Fruit fly (Drosophila melanogaster) whole organism, embryonic: ENCODE measurements around the gene Clbn.
A peak's percentile ranks its signal among the peaks of the same experiment; 100 is the strongest.

ENCODE experiments used
- Bgb ChIP-seq: fragments of 200-800 bp; sonication (Bioruptor generic); IDR thresholded peaks from 2 replicates; pipeline ENCODE4 v1.3.6; 2022; ENCODE audit warnings: missing biosample characterization, missing genetic modification characterization; ENCODE audit not compliant: partially characterized antibody
- CG10366 ChIP-seq: fragments of 200-800 bp; sonication (Bioruptor generic); IDR thresholded peaks from 2 replicates; pipeline ENCODE4 v1.3.6; 2022; ENCODE audit warnings: missing biosample characterization, missing genetic modification characterization
- CG11723 ChIP-seq: fragments of 200-800 bp; sonication (Bioruptor generic); optimal IDR thresholded peaks from 2 replicates; lab custom pipeline; 2017; ENCODE audit warnings: missing biosample characterization, mild to moderate bottlenecking, missing genetic modification characterization
- CG12236 ChIP-seq: fragments of 200-800 bp; sonication (Bioruptor generic); optimal IDR thresholded peaks from 2 replicates; lab custom pipeline; 2016; ENCODE audit warnings: missing biosample characterization, missing genetic modification characterization
- CG12391 ChIP-seq: fragments of 200-800 bp; sonication (Bioruptor generic); optimal IDR thresholded peaks from 3 replicates; lab custom pipeline; 2018; ENCODE audit warnings: missing biosample characterization, mild to moderate bottlenecking, missing genetic modification characterization, moderate library complexity
- CG14050 ChIP-seq: fragments of 200-800 bp; sonication (Bioruptor generic); IDR thresholded peaks from 3 replicates; pipeline ENCODE4 v1.3.6; 2022; ENCODE audit warnings: missing biosample characterization, missing genetic modification characterization
- CG17912 ChIP-seq: fragments of 200-800 bp; sonication (Bioruptor generic); optimal IDR thresholded peaks from 2 replicates; lab custom pipeline; 2018; ENCODE audit warnings: missing biosample characterization, mild to moderate bottlenecking, missing genetic modification characterization
- CG1832 ChIP-seq: fragments of 200-800 bp; sonication (Bioruptor generic); optimal IDR thresholded peaks from 2 replicates; lab custom pipeline; 2017; ENCODE audit warnings: missing biosample characterization, mild to moderate bottlenecking, missing genetic modification characterization, inconsistent platforms
- CG30020 ChIP-seq: fragments of 200-800 bp; optimal IDR thresholded peaks from 2 replicates; lab custom pipeline; 2019; ENCODE audit warnings: missing biosample characterization, mild to moderate bottlenecking, missing genetic modification characterization, moderate library complexity
- CG3407 ChIP-seq: fragments of 200-800 bp; sonication (Bioruptor generic); optimal IDR thresholded peaks from 2 replicates; lab custom pipeline; 2018; ENCODE audit warnings: missing biosample characterization, mild to moderate bottlenecking, missing genetic modification characterization
- CG34224 ChIP-seq: fragments of 200-800 bp; sonication (Bioruptor generic); IDR thresholded peaks from 3 replicates; pipeline ENCODE4 v1.3.6; 2022; ENCODE audit warnings: missing biosample characterization, missing genetic modification characterization; ENCODE audit not compliant: partially characterized antibody
- CG7786 ChIP-seq: fragments of 200-800 bp; sonication (Bioruptor generic); optimal IDR thresholded peaks from 2 replicates; lab custom pipeline; 2016; ENCODE audit warnings: missing biosample characterization, missing genetic modification characterization
- CG8089 ChIP-seq: fragments of 200-800 bp; sonication (Bioruptor generic); optimal IDR thresholded peaks from 3 replicates; lab custom pipeline; 2016; ENCODE audit warnings: missing biosample characterization, missing genetic modification characterization
- CG8765 ChIP-seq: fragments of 200-800 bp; sonication (Bioruptor generic); IDR thresholded peaks from 2 replicates; pipeline ENCODE4 v1.3.6; 2022; ENCODE audit warnings: missing biosample characterization, missing genetic modification characterization
- CG9437 ChIP-seq: fragments of 200-800 bp; sonication (Bioruptor generic); optimal IDR thresholded peaks from 2 replicates; lab custom pipeline; 2018; ENCODE audit warnings: missing biosample characterization, mild to moderate bottlenecking, missing genetic modification characterization
- CG9609 ChIP-seq: fragments of 200-800 bp; sonication (Bioruptor generic); optimal IDR thresholded peaks from 3 replicates; lab custom pipeline; 2016; ENCODE audit warnings: missing biosample characterization, missing genetic modification characterization
- Camta ChIP-seq: fragments of 200-800 bp; sonication (Bioruptor generic); optimal IDR thresholded peaks from 2 replicates; lab custom pipeline; 2016; ENCODE audit warnings: missing biosample characterization, missing genetic modification characterization
- D19B ChIP-seq: fragments of 200-800 bp; sonication (Bioruptor generic); optimal IDR thresholded peaks from 2 replicates; lab custom pipeline; 2017; ENCODE audit warnings: missing biosample characterization, mild to moderate bottlenecking, missing genetic modification characterization
- Elba2 ChIP-seq: fragments of 200-800 bp; sonication (Bioruptor generic); optimal IDR thresholded peaks from 3 replicates; lab custom pipeline; 2016; ENCODE audit warnings: missing biosample characterization, missing genetic modification characterization
- Kr ChIP-seq: fragments of 200-800 bp; sonication (Bioruptor generic); optimal IDR thresholded peaks from 2 replicates; lab custom pipeline; 2017; ENCODE audit warnings: missing biosample characterization, mild to moderate bottlenecking, missing genetic modification characterization
- Lhr ChIP-seq: fragments of 200-800 bp; sonication (Bioruptor generic); optimal IDR thresholded peaks from 3 replicates; lab custom pipeline; 2017; ENCODE audit warnings: mild to moderate bottlenecking, missing biosample characterization, missing genetic modification reagents, missing genetic modification characterization
- NK7.1 ChIP-seq: fragments of 200-800 bp; sonication (Bioruptor generic); optimal IDR thresholded peaks from 3 replicates; lab custom pipeline; 2016; ENCODE audit warnings: missing biosample characterization, missing genetic modification characterization
- Pdp1 ChIP-seq, 2 experiments: fragments of 200-800 bp; sonication (Bioruptor generic); optimal IDR thresholded peaks; 3 replicates each; lab custom pipeline; 2016; ENCODE audit warnings: missing biosample characterization in 2 of 2, missing genetic modification characterization in 2 of 2, mild to moderate bottlenecking in 1 of 2, moderate library complexity in 1 of 2
- amos ChIP-seq: fragments of 200-800 bp; sonication (Bioruptor generic); IDR thresholded peaks from 2 replicates; pipeline ENCODE4 v1.3.6; 2022; ENCODE audit warnings: missing biosample characterization, missing genetic modification characterization; ENCODE audit not compliant: partially characterized antibody
- bbx ChIP-seq: fragments of 200-800 bp; sonication (Bioruptor generic); IDR thresholded peaks from 2 replicates; pipeline ENCODE4 v1.3.6; 2022; ENCODE audit warnings: missing biosample characterization, missing genetic modification characterization; ENCODE audit not compliant: partially characterized antibody
- bigmax ChIP-seq: fragments of 200-800 bp; sonication (Bioruptor generic); optimal IDR thresholded peaks from 2 replicates; lab custom pipeline; 2018; ENCODE audit warnings: missing biosample characterization, mild to moderate bottlenecking, missing genetic modification characterization
- cad ChIP-seq: fragments of >200 bp; optimal IDR thresholded peaks from 2 replicates; lab custom pipeline; 2017; ENCODE audit warnings: missing biosample characterization, missing genetic modification characterization
- cas ChIP-seq: fragments of 200-800 bp; sonication (Bioruptor generic); IDR thresholded peaks from 2 replicates; pipeline ENCODE4 v1.3.6; 2022; ENCODE audit warnings: missing biosample characterization, missing genetic modification characterization
- chn ChIP-seq: fragments of 200-800 bp; sonication (Bioruptor generic); optimal IDR thresholded peaks from 2 replicates; lab custom pipeline; 2016; ENCODE audit warnings: missing biosample characterization, missing genetic modification characterization
- danr ChIP-seq: fragments of 200-800 bp; sonication (Bioruptor generic); IDR thresholded peaks from 2 replicates; pipeline ENCODE4 v1.3.6; 2022; ENCODE audit warnings: missing biosample characterization, missing genetic modification characterization
- gsb-n ChIP-seq: fragments of 200-800 bp; sonication (Bioruptor generic); optimal IDR thresholded peaks from 3 replicates; lab custom pipeline; 2018; ENCODE audit warnings: missing biosample characterization, mild to moderate bottlenecking, missing genetic modification characterization
- jigr1 ChIP-seq: fragments of 200-800 bp; sonication (Bioruptor generic); IDR thresholded peaks from 3 replicates; pipeline ENCODE4 v1.3.6; 2022; ENCODE audit warnings: missing biosample characterization, missing genetic modification characterization
- lab ChIP-seq: fragments of 200-800 bp; sonication (Bioruptor generic); optimal IDR thresholded peaks from 3 replicates; lab custom pipeline; 2017; ENCODE audit warnings: missing biosample characterization, missing genetic modification characterization, mild to moderate bottlenecking, moderate library complexity, missing genetic modification reagents
- lov ChIP-seq, 2 experiments: fragments of 200-800 bp in 1 of 2; fragments of >200 bp in 1 of 2; sonication (Bioruptor generic) in 1 of 2; IDR thresholded peaks in 1 of 2; optimal IDR thresholded peaks in 1 of 2; 2 replicates in 1 of 2; 3 replicates in 1 of 2; pipeline versions ENCODE4 v1.3.6 to Lab custom; 2017 to 2022; ENCODE audit warnings: missing biosample characterization in 1 of 2, missing genetic modification characterization in 1 of 2
- pfk ChIP-seq: fragments of 200-800 bp; sonication (Bioruptor generic); optimal IDR thresholded peaks from 2 replicates; lab custom pipeline; 2018; ENCODE audit warnings: missing biosample characterization, mild to moderate bottlenecking, missing genetic modification characterization, moderate library complexity
- sens ChIP-seq: fragments of 200-800 bp; sonication (Bioruptor generic); peaks from one replicate; lab custom pipeline; 2016; ENCODE audit warnings: missing biosample characterization, missing genetic modification characterization
- sr ChIP-seq: fragments of 200-800 bp; sonication (Bioruptor generic); IDR thresholded peaks from 3 replicates; pipeline ENCODE4 v1.3.6; 2022; ENCODE audit warnings: missing biosample characterization, missing genetic modification characterization
- stwl ChIP-seq: fragments of 200-800 bp; sonication (Bioruptor generic); optimal IDR thresholded peaks from 3 replicates; lab custom pipeline; 2018; ENCODE audit warnings: missing biosample characterization, mild to moderate bottlenecking, missing genetic modification characterization, moderate library complexity
- toy ChIP-seq: fragments of 200-800 bp; sonication (Bioruptor generic); IDR thresholded peaks from 2 replicates; pipeline ENCODE4 v1.3.6; 2022; ENCODE audit warnings: missing biosample characterization, missing genetic modification characterization
- tup ChIP-seq: fragments of 200-800 bp; sonication (Bioruptor generic); optimal IDR thresholded peaks from 2 replicates; lab custom pipeline; 2016; ENCODE audit warnings: missing biosample characterization, mild to moderate bottlenecking, missing genetic modification characterization, moderate library complexity

Gene Clbn

DNA sequence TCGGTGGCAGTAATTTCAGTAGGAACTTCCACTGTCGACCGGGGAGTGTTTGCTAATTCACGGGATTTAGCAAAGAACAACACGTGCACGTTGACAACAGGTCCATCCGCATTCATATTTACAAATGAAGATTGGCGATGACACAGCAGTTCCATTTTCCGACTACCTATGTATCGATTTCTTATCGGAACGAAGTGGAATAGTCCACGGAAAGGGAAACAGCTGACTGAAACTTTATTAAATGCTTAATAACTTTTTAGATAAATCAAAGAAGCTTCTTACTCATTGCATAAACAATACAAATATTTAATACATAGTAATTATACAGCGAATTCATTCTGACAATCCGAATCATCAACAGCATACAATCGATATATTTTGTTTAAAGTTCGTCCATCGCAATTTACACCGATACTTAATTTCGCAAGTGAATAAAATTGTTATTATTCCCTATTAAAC lies at the start of gene Clbn, which contains the start of the genes Mocs2A and Mocs2B (continued):
- TF ChIP-seq sr = no peak
- TF ChIP-seq CG8089 = no peak
- no peak for TF ChIP-seq Elba2 (GFP tag; lab: Kevin White, UChicago)
- TF ChIP-seq tup = no peak
- no peak for TF ChIP-seq toy (GFP tag; lab: Robert Waterston, UW)
- TF ChIP-seq CG30020 (tag; lab: Kevin White, UChicago) = peak; percentile 80
- no peak for TF ChIP-seq NK7.1 (GFP tag; lab: Kevin White, UChicago)
- TF ChIP-seq Kr (GFP tag; lab: Kevin White, UChicago) = no peak
- no peak for TF ChIP-seq CG10366 (GFP tag; lab: Robert Waterston, UW)
- TF ChIP-seq CG12236 (GFP tag; lab: Kevin White, UChicago) = no peak
- peak; percentile 69 for TF ChIP-seq Bgb (GFP tag; lab: Robert Waterston, UW)
- TF ChIP-seq bbx = peak; percentile 62
- TF ChIP-seq CG9437 (GFP tag; lab: Kevin White, UChicago) = no peak
- peak; percentile 18 for TF ChIP-seq stwl (tag; lab: Kevin White, UChicago)
- no peak for TF ChIP-seq CG7786 (GFP tag; lab: Kevin White, UChicago)
- TF ChIP-seq cas (GFP tag; lab: Robert Waterston, UW) = no peak
- TF ChIP-seq Lhr (GFP tag; lab: Kevin White, UChicago) = no peak
- no peak for TF ChIP-seq bigmax (GFP tag; lab: Kevin White, UChicago)
- no peak for TF ChIP-seq CG9609 (GFP tag; lab: Kevin White, UChicago)
- no peak for TF ChIP-seq Camta
- no peak for TF ChIP-seq CG11723
- TF ChIP-seq chn (GFP tag; lab: Kevin White, UChicago) = no peak
- peak; percentile 91 for TF ChIP-seq pfk (GFP tag; lab: Kevin White, UChicago)
- TF ChIP-seq CG34224 = peak; percentile 77
- TF ChIP-seq CG3407 = no peak
- no peak for TF ChIP-seq CG8765 (GFP tag; lab: Robert Waterston, UW)
- peak; percentile 68 for TF ChIP-seq amos (GFP tag; lab: Robert Waterston, UW)
- no peak for TF ChIP-seq CG1832 (GFP tag; lab: Kevin White, UChicago)
- TF ChIP-seq CG17912 (GFP tag; lab: Kevin White, UChicago) = no peak
- TF ChIP-seq lov (optimal IDR thresholded peaks at IDR 0.05; lab: Kevin White, UChicago) = no peak
- no peak for TF ChIP-seq lov (GFP tag; IDR thresholded peaks at IDR 0.05; lab: Robert Waterston, UW)
- TF ChIP-seq lab = no peak
- TF ChIP-seq CG14050 (GFP tag; lab: Robert Waterston, UW) = no peak
- no peak for TF ChIP-seq danr (GFP tag; lab: Robert Waterston, UW)
- TF ChIP-seq jigr1 = no peak
- peak; percentile 21 for TF ChIP-seq CG12391 (tag; lab: Kevin White, UChicago)

DNA sequence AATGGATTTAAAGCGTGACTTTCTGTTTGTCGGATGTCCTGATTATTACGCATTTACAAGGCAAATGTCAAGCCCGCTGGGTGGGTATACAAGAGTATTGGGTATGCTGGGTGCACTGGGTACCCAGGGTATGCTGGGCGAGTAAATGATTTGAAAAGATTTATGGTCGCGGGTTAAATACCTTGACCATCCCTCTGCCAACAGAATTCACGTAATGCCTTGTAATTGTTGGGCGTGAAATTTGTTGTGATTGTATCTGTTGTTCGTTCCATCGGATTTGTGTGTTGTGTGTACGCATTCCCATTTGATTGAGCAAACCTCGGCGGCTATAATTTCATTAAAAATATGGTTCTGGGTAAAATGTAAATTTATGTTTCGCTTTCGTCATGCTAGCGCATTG lies 48.6 kb upstream of the Clbn start:
- TF ChIP-seq Pdp1 (GFP tag; optimal IDR thresholded peaks at IDR 0.05; lab: Kevin White, UChicago) (no peak), D19B (GFP tag; lab: Kevin White, UChicago) (peak; percentile 3), cad (peak; percentile 43), sens (GFP tag; lab: Kevin White, UChicago) (peak; percentile 44), gsb-n (peak; percentile 94)
